Fruit fly (Drosophila melanogaster) whole organism, embryonic: Measurements from ENCODE around the gene mRpL10.

Source experiments
- Antp ChIP-seq: fragments of 200-800 bp; sonication (Bioruptor generic); optimal IDR thresholded peaks from 3 replicates; lab custom pipeline; 2016; ENCODE audit warnings: missing biosample characterization, missing genetic modification characterization
- BEAF-32 ChIP-seq: fragments of 200-800 bp; sonication (Bioruptor generic); optimal IDR thresholded peaks from 3 replicates; lab custom pipeline; 2017; ENCODE audit warnings: missing biosample characterization, missing genetic modification characterization, mild to moderate bottlenecking, moderate library complexity, missing genetic modification reagents
- C15 ChIP-seq: fragments of 200-800 bp; sonication (Bioruptor generic); IDR thresholded peaks from 3 replicates; pipeline ENCODE4 v1.3.6; 2022; ENCODE audit warnings: missing biosample characterization, missing genetic modification characterization
- CG1024 ChIP-seq: fragments of 200-800 bp; sonication (Bioruptor generic); IDR thresholded peaks from 2 replicates; pipeline ENCODE4 v1.3.6; 2022; ENCODE audit warnings: missing biosample characterization, missing genetic modification characterization
- CG11695 ChIP-seq: fragments of 200-800 bp; sonication (Bioruptor generic); IDR thresholded peaks from 3 replicates; pipeline ENCODE4 v1.3.6; 2022; ENCODE audit warnings: missing biosample characterization, missing genetic modification characterization
- CG12659 ChIP-seq: fragments of 200-800 bp; sonication (Bioruptor generic); optimal IDR thresholded peaks from 3 replicates; lab custom pipeline; 2017; ENCODE audit warnings: mild to moderate bottlenecking, missing biosample characterization, missing genetic modification reagents, missing genetic modification characterization
- CG13287 ChIP-seq: fragments of 200-800 bp; sonication (Bioruptor generic); IDR thresholded peaks from 2 replicates; pipeline ENCODE4 v1.3.6; 2022; ENCODE audit warnings: missing biosample characterization, missing genetic modification characterization; ENCODE audit not compliant: partially characterized antibody
- CG14050 ChIP-seq: fragments of 200-800 bp; sonication (Bioruptor generic); IDR thresholded peaks from 3 replicates; pipeline ENCODE4 v1.3.6; 2022; ENCODE audit warnings: missing biosample characterization, missing genetic modification characterization
- CG14667 ChIP-seq: fragments of 200-800 bp; sonication (Bioruptor generic); IDR thresholded peaks from 2 replicates; pipeline ENCODE4 v1.3.6; 2022; ENCODE audit warnings: missing biosample characterization, missing genetic modification characterization
- CG15011 ChIP-seq: fragments of 200-800 bp; sonication (Bioruptor generic); optimal IDR thresholded peaks from 3 replicates; lab custom pipeline; 2018; ENCODE audit warnings: missing biosample characterization, mild to moderate bottlenecking, missing genetic modification characterization
- CG1647 ChIP-seq: fragments of 200-800 bp; sonication (Bioruptor generic); optimal IDR thresholded peaks from 3 replicates; lab custom pipeline; 2016; ENCODE audit warnings: missing biosample characterization, missing genetic modification characterization
- CG30403 ChIP-seq: fragments of 200-800 bp; sonication (Bioruptor generic); optimal IDR thresholded peaks from 3 replicates; lab custom pipeline; 2016; ENCODE audit warnings: missing biosample characterization, missing genetic modification characterization
- CG32772 ChIP-seq: fragments of 200-800 bp; sonication (Bioruptor generic); IDR thresholded peaks from 2 replicates; pipeline ENCODE4 v1.3.6; 2022; ENCODE audit warnings: missing biosample characterization, missing genetic modification characterization
- CG34376 ChIP-seq: fragments of 200-800 bp; sonication (Bioruptor generic); optimal IDR thresholded peaks from 2 replicates; lab custom pipeline; 2018; ENCODE audit warnings: missing biosample characterization, mild to moderate bottlenecking, missing genetic modification characterization
- CG4360 ChIP-seq: fragments of 200-800 bp; sonication (Bioruptor generic); IDR thresholded peaks from 2 replicates; pipeline ENCODE4 v1.3.6; 2022; ENCODE audit warnings: missing biosample characterization, missing genetic modification characterization
- CG4424 ChIP-seq: fragments of 200-800 bp; sonication (Bioruptor generic); optimal IDR thresholded peaks from 3 replicates; lab custom pipeline; 2016; ENCODE audit warnings: missing biosample characterization, missing genetic modification characterization
- CG4707 ChIP-seq: fragments of 200-800 bp; sonication (Bioruptor generic); optimal IDR thresholded peaks from 2 replicates; lab custom pipeline; 2018; ENCODE audit warnings: missing biosample characterization, mild to moderate bottlenecking, missing genetic modification characterization, moderate library complexity
- CG5953 ChIP-seq: fragments of 200-800 bp; sonication (Bioruptor generic); IDR thresholded peaks from 2 replicates; pipeline ENCODE4 v1.3.6; 2022; ENCODE audit warnings: missing biosample characterization, missing genetic modification characterization
- CG6791 ChIP-seq: fragments of 200-800 bp; sonication (Bioruptor generic); IDR thresholded peaks from 3 replicates; pipeline ENCODE4 v1.3.6; 2022; ENCODE audit warnings: missing biosample characterization, missing genetic modification characterization; ENCODE audit not compliant: partially characterized antibody
- CG7987 ChIP-seq: fragments of 200-800 bp; sonication (Bioruptor generic); optimal IDR thresholded peaks from 2 replicates; lab custom pipeline; 2018; ENCODE audit warnings: missing biosample characterization, mild to moderate bottlenecking, missing genetic modification characterization, moderate library complexity
- CG8924 ChIP-seq: fragments of 200-800 bp; optimal IDR thresholded peaks from 3 replicates; lab custom pipeline; 2019; ENCODE audit warnings: missing biosample characterization, mild to moderate bottlenecking, missing genetic modification characterization, moderate library complexity
- CG9609 ChIP-seq: fragments of 200-800 bp; sonication (Bioruptor generic); optimal IDR thresholded peaks from 3 replicates; lab custom pipeline; 2016; ENCODE audit warnings: missing biosample characterization, missing genetic modification characterization
- Camta ChIP-seq: fragments of 200-800 bp; sonication (Bioruptor generic); optimal IDR thresholded peaks from 2 replicates; lab custom pipeline; 2016; ENCODE audit warnings: missing biosample characterization, missing genetic modification characterization
- Dll ChIP-seq: fragments of 200-800 bp; sonication (Bioruptor generic); IDR thresholded peaks from 4 replicates; pipeline ENCODE4 v1.3.6; 2022; ENCODE audit warnings: missing biosample characterization, missing genetic modification characterization; ENCODE audit not compliant: partially characterized antibody
- Eip74EF ChIP-seq, 2 experiments: fragments of 200-800 bp in 1 of 2; fragments of >200 bp in 1 of 2; sonication (Bioruptor generic) in 1 of 2; optimal IDR thresholded peaks; 2 replicates each; lab custom pipeline; 2017 to 2019; ENCODE audit warnings: missing biosample characterization in 2 of 2, missing genetic modification characterization in 2 of 2, mild to moderate bottlenecking in 1 of 2, moderate library complexity in 1 of 2
- Hr78 ChIP-seq, 2 experiments: fragments of 200-800 bp in 1 of 2; fragments of >200 bp in 1 of 2; sonication (Bioruptor generic) in 1 of 2; optimal IDR thresholded peaks; 2 replicates each; lab custom pipeline; 2017 to 2019; ENCODE audit warnings: missing biosample characterization in 2 of 2, missing genetic modification characterization in 2 of 2, mild to moderate bottlenecking in 1 of 2, moderate library complexity in 1 of 2
- MTF-1 ChIP-seq: fragments of 200-800 bp; sonication (Bioruptor generic); optimal IDR thresholded peaks from 2 replicates; lab custom pipeline; 2018; ENCODE audit warnings: missing biosample characterization, mild to moderate bottlenecking, missing genetic modification characterization, borderline replicate concordance
- Nf-YB ChIP-seq: fragments of 200-800 bp; sonication (Bioruptor generic); optimal IDR thresholded peaks from 3 replicates; lab custom pipeline; 2019; ENCODE audit warnings: missing biosample characterization, mild to moderate bottlenecking, missing genetic modification characterization, moderate library complexity
- Ptx1 ChIP-seq: fragments of 200-800 bp; sonication (Bioruptor generic); IDR thresholded peaks from 2 replicates; pipeline ENCODE4 v1.3.6; 2022; ENCODE audit warnings: missing biosample characterization, missing genetic modification characterization
- amos ChIP-seq: fragments of 200-800 bp; sonication (Bioruptor generic); IDR thresholded peaks from 2 replicates; pipeline ENCODE4 v1.3.6; 2022; ENCODE audit warnings: missing biosample characterization, missing genetic modification characterization; ENCODE audit not compliant: partially characterized antibody
- aop ChIP-seq: fragments of 200-800 bp; sonication (Bioruptor generic); IDR thresholded peaks from 2 replicates; pipeline ENCODE4 v1.3.6; 2022; ENCODE audit warnings: missing biosample characterization, missing genetic modification characterization
- ap ChIP-seq: fragments of 200-800 bp; sonication (Bioruptor generic); IDR thresholded peaks from 2 replicates; pipeline ENCODE4 v1.3.6; 2022; ENCODE audit warnings: missing biosample characterization, missing genetic modification characterization
- ash1 ChIP-seq: fragments of 200-800 bp; sonication (Bioruptor generic); optimal IDR thresholded peaks from 2 replicates; lab custom pipeline; 2018; ENCODE audit warnings: missing biosample characterization, mild to moderate bottlenecking, missing genetic modification characterization
- btn ChIP-seq: fragments of 200-800 bp; sonication (Bioruptor generic); optimal IDR thresholded peaks from 2 replicates; lab custom pipeline; 2016; ENCODE audit warnings: missing biosample characterization, missing genetic modification characterization
- chinmo ChIP-seq: fragments of 200-800 bp; sonication (Bioruptor generic); IDR thresholded peaks from 4 replicates; pipeline ENCODE4 v1.3.6; 2022; ENCODE audit warnings: missing biosample characterization, missing genetic modification characterization; ENCODE audit not compliant: partially characterized antibody
- chm ChIP-seq: fragments of 200-800 bp; sonication (Bioruptor generic); IDR thresholded peaks from 2 replicates; pipeline ENCODE4 v1.3.6; 2022; ENCODE audit warnings: missing biosample characterization, missing genetic modification characterization
- corto ChIP-seq: fragments of 200-800 bp; sonication (Bioruptor generic); optimal IDR thresholded peaks from 2 replicates; lab custom pipeline; 2016; ENCODE audit warnings: missing biosample characterization, mild to moderate bottlenecking, missing genetic modification characterization, moderate library complexity
- ewg ChIP-seq: fragments of 200-800 bp; sonication (Bioruptor generic); optimal IDR thresholded peaks from 3 replicates; lab custom pipeline; 2017; ENCODE audit warnings: mild to moderate bottlenecking, missing biosample characterization, missing genetic modification reagents, missing genetic modification characterization
- gce ChIP-seq: fragments of 200-800 bp; sonication (Bioruptor generic); IDR thresholded peaks from 3 replicates; pipeline ENCODE4 v1.3.6; 2022; ENCODE audit warnings: missing biosample characterization, missing genetic modification characterization
- gro ChIP-seq: fragments of 200-800 bp; sonication (Bioruptor generic); optimal IDR thresholded peaks from 2 replicates; lab custom pipeline; 2016; ENCODE audit warnings: missing biosample characterization, missing genetic modification characterization
- her ChIP-seq: fragments of 200-800 bp; sonication (Bioruptor generic); optimal IDR thresholded peaks from 2 replicates; lab custom pipeline; 2016; ENCODE audit warnings: missing biosample characterization, missing genetic modification characterization
- pros ChIP-seq: fragments of 200-800 bp; sonication (Bioruptor generic); optimal IDR thresholded peaks from 3 replicates; lab custom pipeline; 2019; ENCODE audit warnings: missing biosample characterization, mild to moderate bottlenecking, missing genetic modification characterization, moderate library complexity
- sc ChIP-seq, 3 experiments: fragments of >200 bp in 2 of 3; fragments of 200-800 bp in 1 of 3; sonication (Bioruptor generic) in 1 of 3; optimal IDR thresholded peaks; 2 replicates in 2 of 3; 3 replicates in 1 of 3; lab custom pipeline; 2017; ENCODE audit warnings: mild to moderate bottlenecking in 1 of 3, missing biosample characterization in 1 of 3, missing genetic modification characterization in 1 of 3, missing genetic modification reagents in 1 of 3
- seq ChIP-seq: fragments of 200-800 bp; sonication (Bioruptor generic); IDR thresholded peaks from 2 replicates; pipeline ENCODE4 v1.3.6; 2022; ENCODE audit warnings: missing biosample characterization, missing genetic modification characterization
- sima ChIP-seq: fragments of 200-800 bp; sonication (Bioruptor generic); optimal IDR thresholded peaks from 2 replicates; lab custom pipeline; 2016; ENCODE audit warnings: missing biosample characterization, missing genetic modification characterization
- vvl ChIP-seq: fragments of 200-800 bp; sonication (Bioruptor generic); IDR thresholded peaks from 2 replicates; pipeline ENCODE4 v1.3.6; 2022; ENCODE audit warnings: missing biosample characterization, missing genetic modification characterization
- z ChIP-seq: fragments of 200-800 bp; sonication (Bioruptor generic); IDR thresholded peaks from 3 replicates; pipeline ENCODE4 v1.3.6; 2022; ENCODE audit warnings: missing biosample characterization, missing genetic modification characterization
- zen ChIP-seq: fragments of 200-800 bp; sonication (Bioruptor generic); optimal IDR thresholded peaks from 3 replicates; lab custom pipeline; 2018; ENCODE audit warnings: missing biosample characterization, mild to moderate bottlenecking, missing genetic modification characterization, moderate library complexity

The mRpL10 gene

dm6 chr2L:182360-183144 is 21.0 kb upstream of the mRpL10 start (continued):
- TF ChIP-seq CG34376 (GFP tag; lab: Kevin White, UChicago) (peak; percentile 45), CG1024 (GFP tag; lab: Robert Waterston, UW) (no peak), ap (no peak), ewg (no peak), CG4360 (GFP tag; lab: Robert Waterston, UW) (no peak), gro (GFP tag; lab: Kevin White, UChicago) (no peak), vvl (GFP tag; lab: Robert Waterston, UW) (no peak), corto (GFP tag; lab: Kevin White, UChicago) (peak; percentile 54), gce (GFP tag; lab: Robert Waterston, UW) (no peak), sima (GFP tag; lab: Kevin White, UChicago) (no peak), BEAF-32 (GFP tag; lab: Kevin White, UChicago) (peak; percentile 58), Nf-YB (GFP tag; lab: Kevin White, UChicago) (no peak), CG4707 (GFP tag; lab: Kevin White, UChicago) (no peak), C15 (no peak), z (GFP tag; lab: Robert Waterston, UW) (no peak), seq (GFP tag; lab: Robert Waterston, UW) (no peak), chm (no peak), amos (GFP tag; lab: Robert Waterston, UW) (no peak; the same call in 1 of the 2 replicates), btn (GFP tag; lab: Kevin White, UChicago) (no peak), CG1647 (GFP tag; lab: Kevin White, UChicago) (no peak), CG15011 (GFP tag; lab: Kevin White, UChicago) (no peak), Dll (GFP tag; lab: Robert Waterston, UW) (peak; percentile 53; the same call in 3 of the 4 replicates), CG9609 (GFP tag; lab: Kevin White, UChicago) (no peak), CG6791 (GFP tag; lab: Robert Waterston, UW) (no peak; the same call in 2 of the 3 replicates), pros (peak; percentile 74), Ptx1 (GFP tag; lab: Robert Waterston, UW) (no peak), CG13287 (peak; percentile 72), MTF-1 (no peak), chinmo (GFP tag; lab: Robert Waterston, UW) (0 out of 4 replicates have a peak, but pooled peaks have one; percentile 75), CG12659 (peak; percentile 35), Eip74EF (GFP tag; optimal IDR thresholded peaks at IDR 0.05; lab: Kevin White, UChicago) (no peak), zen (no peak), her (GFP tag; lab: Kevin White, UChicago) (no peak), CG32772 (GFP tag; lab: Robert Waterston, UW) (no peak), CG5953 (GFP tag; lab: Robert Waterston, UW) (no peak), Camta (GFP tag; lab: Kevin White, UChicago) (no peak), Antp (GFP tag; lab: Kevin White, UChicago) (no peak), CG11695 (GFP tag; lab: Robert Waterston, UW) (no peak), aop (GFP tag; lab: Robert Waterston, UW) (no peak), CG7987 (no peak), ash1 (GFP tag; lab: Kevin White, UChicago) (peak; percentile 39), Hr78 (GFP tag; optimal IDR thresholded peaks at IDR 0.05; lab: Kevin White, UChicago) (no peak), CG4424 (GFP tag; lab: Kevin White, UChicago) (no peak), CG14050 (GFP tag; lab: Robert Waterston, UW) (no peak), CG14667 (GFP tag; lab: Robert Waterston, UW) (no peak), sc (optimal IDR thresholded peaks at IDR 0.05; lab: Kevin White, UChicago) (no peak), sc (GFP tag; optimal IDR thresholded peaks at IDR 0.05; lab: Kevin White, UChicago) (no peak), CG8924 (tag; lab: Kevin White, UChicago) (no peak), CG30403 (GFP tag; lab: Kevin White, UChicago) (no peak)
